Fruit fly (Drosophila melanogaster) whole organism, embryonic: ENCODE results near the gene CG4462.
A peak's percentile ranks its signal among the peaks of the same experiment; 100 is the strongest.

Experiments
- Ada2b ChIP-seq: fragments of 200-800 bp; sonication (Bioruptor generic); IDR thresholded peaks from 2 replicates; pipeline ENCODE4 v1.3.6; 2022; ENCODE audit warnings: missing biosample characterization, missing genetic modification characterization
- CG11093 ChIP-seq: fragments of 200-800 bp; sonication (Bioruptor generic); IDR thresholded peaks from 3 replicates; pipeline ENCODE4 v1.3.6; 2022; ENCODE audit warnings: missing biosample characterization, missing genetic modification characterization
- CG12299 ChIP-seq: fragments of 200-800 bp; sonication (Bioruptor generic); optimal IDR thresholded peaks from 2 replicates; lab custom pipeline; 2018; ENCODE audit warnings: missing biosample characterization, mild to moderate bottlenecking, missing genetic modification characterization
- CG13424 ChIP-seq: fragments of 200-800 bp; sonication (Bioruptor generic); optimal IDR thresholded peaks from 2 replicates; lab custom pipeline; 2019; ENCODE audit warnings: missing biosample characterization, mild to moderate bottlenecking, missing genetic modification characterization, moderate library complexity
- CG15269 ChIP-seq: fragments of 200-800 bp; sonication (Bioruptor generic); optimal IDR thresholded peaks from 2 replicates; lab custom pipeline; 2018; ENCODE audit warnings: missing biosample characterization, mild to moderate bottlenecking, missing genetic modification characterization, moderate library complexity
- CG1529 ChIP-seq: fragments of 200-800 bp; sonication (Bioruptor generic); optimal IDR thresholded peaks from 3 replicates; lab custom pipeline; 2018; ENCODE audit warnings: missing biosample characterization, missing genetic modification characterization
- CG17612 ChIP-seq: fragments of 200-800 bp; sonication (Bioruptor generic); IDR thresholded peaks from 2 replicates; pipeline ENCODE4 v1.3.6; 2022; ENCODE audit warnings: missing biosample characterization, missing genetic modification characterization
- CG18262 ChIP-seq: fragments of 200-800 bp; optimal IDR thresholded peaks from 3 replicates; lab custom pipeline; 2019; ENCODE audit warnings: missing biosample characterization, mild to moderate bottlenecking, missing genetic modification characterization, moderate library complexity
- CG18764 ChIP-seq: fragments of 200-800 bp; sonication (Bioruptor generic); optimal IDR thresholded peaks from 3 replicates; lab custom pipeline; 2016; ENCODE audit warnings: missing biosample characterization, missing genetic modification characterization
- CG2199 ChIP-seq: fragments of 200-800 bp; sonication (Bioruptor generic); IDR thresholded peaks from 3 replicates; pipeline ENCODE4 v1.3.6; 2022; ENCODE audit warnings: missing biosample characterization, missing genetic modification characterization
- CG2202 ChIP-seq: fragments of 200-800 bp; sonication (Bioruptor generic); optimal IDR thresholded peaks from 2 replicates; lab custom pipeline; 2018; ENCODE audit warnings: missing biosample characterization, mild to moderate bottlenecking, missing genetic modification characterization
- CG2889 ChIP-seq: fragments of 200-800 bp; sonication (Bioruptor generic); IDR thresholded peaks from 3 replicates; pipeline ENCODE4 v1.3.6; 2022; ENCODE audit warnings: missing biosample characterization, missing genetic modification characterization
- CG3407 ChIP-seq: fragments of 200-800 bp; sonication (Bioruptor generic); optimal IDR thresholded peaks from 2 replicates; lab custom pipeline; 2018; ENCODE audit warnings: missing biosample characterization, mild to moderate bottlenecking, missing genetic modification characterization
- CG34224 ChIP-seq: fragments of 200-800 bp; sonication (Bioruptor generic); IDR thresholded peaks from 3 replicates; pipeline ENCODE4 v1.3.6; 2022; ENCODE audit warnings: missing biosample characterization, missing genetic modification characterization; ENCODE audit not compliant: partially characterized antibody
- CG3726 ChIP-seq: fragments of 200-800 bp; sonication (Bioruptor generic); IDR thresholded peaks from 3 replicates; pipeline ENCODE4, ENCODE4 v1.3.6; 2022; ENCODE audit warnings: missing biosample characterization, missing genetic modification characterization
- CG42726 ChIP-seq: fragments of 200-800 bp; sonication (Bioruptor generic); IDR thresholded peaks from 2 replicates; pipeline ENCODE4 v1.3.6; 2022; ENCODE audit warnings: missing biosample characterization, missing genetic modification characterization; ENCODE audit not compliant: partially characterized antibody
- CG4820 ChIP-seq: fragments of 200-800 bp; sonication (Bioruptor generic); optimal IDR thresholded peaks from 3 replicates; lab custom pipeline; 2016; ENCODE audit warnings: missing biosample characterization, missing genetic modification characterization
- CG6689 ChIP-seq: fragments of 200-800 bp; sonication (Bioruptor generic); IDR thresholded peaks from 2 replicates; pipeline ENCODE4 v1.3.6; 2022; ENCODE audit warnings: missing biosample characterization, missing genetic modification characterization
- CG7839 ChIP-seq: fragments of 200-800 bp; sonication (Bioruptor generic); optimal IDR thresholded peaks from 3 replicates; lab custom pipeline; 2018; ENCODE audit warnings: missing biosample characterization, mild to moderate bottlenecking, missing genetic modification characterization, moderate library complexity
- CG8359 ChIP-seq: fragments of 200-800 bp; sonication (Bioruptor generic); optimal IDR thresholded peaks from 2 replicates; lab custom pipeline; 2017; ENCODE audit warnings: missing biosample characterization, mild to moderate bottlenecking, missing genetic modification characterization, borderline replicate concordance
- CG9609 ChIP-seq: fragments of 200-800 bp; sonication (Bioruptor generic); optimal IDR thresholded peaks from 3 replicates; lab custom pipeline; 2016; ENCODE audit warnings: missing biosample characterization, missing genetic modification characterization
- CG9817 ChIP-seq: fragments of 200-800 bp; sonication (Bioruptor generic); optimal IDR thresholded peaks from 2 replicates; lab custom pipeline; 2018; ENCODE audit warnings: missing biosample characterization, mild to moderate bottlenecking, missing genetic modification characterization, moderate library complexity
- CoRest ChIP-seq: fragments of 200-800 bp; sonication (Bioruptor generic); optimal IDR thresholded peaks from 3 replicates; lab custom pipeline; 2018; ENCODE audit warnings: missing biosample characterization, mild to moderate bottlenecking, missing genetic modification characterization, moderate library complexity
- D19B ChIP-seq: fragments of 200-800 bp; sonication (Bioruptor generic); optimal IDR thresholded peaks from 2 replicates; lab custom pipeline; 2017; ENCODE audit warnings: missing biosample characterization, mild to moderate bottlenecking, missing genetic modification characterization
- E2f2 ChIP-seq: fragments of 200-800 bp; sonication (Bioruptor generic); IDR thresholded peaks from 2 replicates; pipeline ENCODE4 v1.3.6; 2022; ENCODE audit warnings: missing biosample characterization, missing genetic modification characterization
- Ets65A ChIP-seq: fragments of 200-800 bp; sonication (Bioruptor generic); peaks from one replicate; lab custom pipeline; 2016; ENCODE audit warnings: missing biosample characterization, missing genetic modification characterization
- H15 ChIP-seq: fragments of 200-800 bp; sonication (Bioruptor generic); IDR thresholded peaks from 3 replicates; pipeline ENCODE4 v1.3.6; 2022; ENCODE audit warnings: missing biosample characterization, missing genetic modification characterization
- HLH4C ChIP-seq: fragments of 200-800 bp; sonication (Bioruptor generic); IDR thresholded peaks from 3 replicates; pipeline ENCODE4 v1.3.6; 2022; ENCODE audit warnings: missing biosample characterization, missing genetic modification characterization; ENCODE audit not compliant: partially characterized antibody
- Hmr ChIP-seq: fragments of 200-800 bp; sonication (Bioruptor generic); optimal IDR thresholded peaks from 3 replicates; lab custom pipeline; 2017; ENCODE audit warnings: mild to moderate bottlenecking, missing biosample characterization, missing genetic modification reagents, missing genetic modification characterization
- Jarid2 ChIP-seq: fragments of 200-800 bp; sonication (Bioruptor generic); optimal IDR thresholded peaks from 3 replicates; lab custom pipeline; 2017; ENCODE audit warnings: mild to moderate bottlenecking, missing biosample characterization, missing genetic modification reagents, missing genetic modification characterization
- Kr ChIP-seq: fragments of 200-800 bp; sonication (Bioruptor generic); optimal IDR thresholded peaks from 2 replicates; lab custom pipeline; 2017; ENCODE audit warnings: missing biosample characterization, mild to moderate bottlenecking, missing genetic modification characterization
- MTF-1 ChIP-seq: fragments of 200-800 bp; sonication (Bioruptor generic); optimal IDR thresholded peaks from 2 replicates; lab custom pipeline; 2018; ENCODE audit warnings: missing biosample characterization, mild to moderate bottlenecking, missing genetic modification characterization, borderline replicate concordance
- Poxn ChIP-seq: fragments of 200-800 bp; sonication (Bioruptor generic); IDR thresholded peaks from 2 replicates; pipeline ENCODE4 v1.3.6; 2022; ENCODE audit warnings: missing biosample characterization, missing genetic modification characterization
- Trl ChIP-seq, 3 experiments: fragments of >200 bp in 2 of 3; fragments of 200-800 bp in 1 of 3; sonication (Bioruptor generic) in 1 of 3; optimal IDR thresholded peaks; 2 replicates in 1 of 3; 3 replicates in 2 of 3; lab custom pipeline; 2016 to 2017; ENCODE audit warnings: missing biosample characterization in 1 of 3, missing genetic modification characterization in 1 of 3
- Usf ChIP-seq: fragments of 200-800 bp; sonication (Bioruptor generic); optimal IDR thresholded peaks from 2 replicates; lab custom pipeline; 2017; ENCODE audit warnings: missing genotype, missing biosample characterization, missing genetic modification characterization
- Xbp1 ChIP-seq: fragments of 200-800 bp; sonication (Bioruptor generic); optimal IDR thresholded peaks from 3 replicates; lab custom pipeline; 2016; ENCODE audit warnings: missing biosample characterization, mild to moderate bottlenecking, missing genetic modification characterization
- abd-A ChIP-seq: fragments of 200-800 bp; sonication (Bioruptor generic); optimal IDR thresholded peaks from 3 replicates; lab custom pipeline; 2019; ENCODE audit warnings: missing biosample characterization, mild to moderate bottlenecking, missing genetic modification characterization, moderate library complexity
- chm ChIP-seq: fragments of 200-800 bp; sonication (Bioruptor generic); IDR thresholded peaks from 2 replicates; pipeline ENCODE4 v1.3.6; 2022; ENCODE audit warnings: missing biosample characterization, missing genetic modification characterization
- dan ChIP-seq: fragments of 200-800 bp; sonication (Bioruptor generic); IDR thresholded peaks from 2 replicates; pipeline ENCODE4 v1.3.6; 2022; ENCODE audit warnings: missing biosample characterization, missing genetic modification characterization
- dm ChIP-seq: fragments of 200-800 bp; sonication (Bioruptor generic); optimal IDR thresholded peaks from 3 replicates; lab custom pipeline; 2016; ENCODE audit warnings: missing biosample characterization, missing genetic modification characterization
- dmrt99B ChIP-seq: fragments of 200-800 bp; sonication (Bioruptor generic); optimal IDR thresholded peaks from 2 replicates; lab custom pipeline; 2018; ENCODE audit warnings: missing biosample characterization, mild to moderate bottlenecking, missing genetic modification characterization, moderate library complexity
- fu2 ChIP-seq: fragments of 200-800 bp; sonication (Bioruptor generic); optimal IDR thresholded peaks from 2 replicates; lab custom pipeline; 2016; ENCODE audit warnings: missing biosample characterization, missing genetic modification characterization
- insv ChIP-seq, 2 experiments: fragments of 200-800 bp; sonication (Bioruptor generic); optimal IDR thresholded peaks; 3 replicates each; lab custom pipeline; 2016 to 2018; ENCODE audit warnings: missing biosample characterization in 2 of 2, missing genetic modification characterization in 2 of 2
- ken ChIP-seq: fragments of 200-800 bp; sonication (Bioruptor generic); IDR thresholded peaks from 3 replicates; pipeline ENCODE4 v1.3.6; 2022; ENCODE audit warnings: missing biosample characterization, missing genetic modification characterization
- nom ChIP-seq: fragments of 200-800 bp; sonication (Bioruptor generic); optimal IDR thresholded peaks from 2 replicates; lab custom pipeline; 2017; ENCODE audit warnings: missing biosample characterization, missing genetic modification characterization, mild to moderate bottlenecking, moderate library complexity, missing genetic modification reagents
- repo ChIP-seq: fragments of 200-800 bp; sonication (Bioruptor generic); optimal IDR thresholded peaks from 2 replicates; lab custom pipeline; 2016; ENCODE audit warnings: missing biosample characterization, missing genetic modification characterization
- sim ChIP-seq: fragments of 200-800 bp; sonication (Bioruptor generic); IDR thresholded peaks from 2 replicates; pipeline ENCODE4 v1.3.6; 2022; ENCODE audit warnings: missing biosample characterization, missing genetic modification characterization
- sqz ChIP-seq: fragments of 200-800 bp; sonication (Bioruptor generic); optimal IDR thresholded peaks from 3 replicates; lab custom pipeline; 2018; ENCODE audit warnings: missing biosample characterization, mild to moderate bottlenecking, missing genetic modification characterization
- zen ChIP-seq: fragments of 200-800 bp; sonication (Bioruptor generic); optimal IDR thresholded peaks from 3 replicates; lab custom pipeline; 2018; ENCODE audit warnings: missing biosample characterization, mild to moderate bottlenecking, missing genetic modification characterization, moderate library complexity

CG4462 gene

DNA sequence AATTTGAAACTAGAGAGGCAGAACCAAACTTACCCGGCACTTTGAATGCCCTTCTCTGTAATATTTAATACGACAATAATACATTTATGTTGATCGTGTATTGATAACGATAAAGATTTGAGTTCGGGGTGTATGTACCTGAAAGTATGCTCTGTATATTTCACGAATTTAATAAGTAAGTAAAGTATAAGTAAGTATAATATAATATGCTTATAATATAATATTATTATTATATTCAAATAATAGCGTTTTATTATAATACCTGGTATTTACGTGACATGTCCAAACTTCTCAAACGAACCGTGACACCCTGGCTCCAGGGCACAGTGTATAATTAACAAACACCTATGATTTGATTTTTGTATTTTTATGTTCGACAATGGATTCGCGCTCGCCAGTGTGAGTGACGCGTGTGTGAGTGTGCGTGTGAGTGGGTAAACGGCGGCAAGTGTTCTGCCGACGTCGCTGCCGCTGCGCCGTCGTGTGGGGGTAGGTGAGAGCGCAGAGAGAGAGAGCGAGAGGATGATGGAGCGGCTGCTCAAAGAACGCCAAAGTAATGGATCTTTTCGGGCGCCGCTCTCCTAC, 35.5 kb downstream of the CG4462 start (continued):
- peak; percentile 2 for TF ChIP-seq CG9609
- no peak for TF ChIP-seq ken (GFP tag; lab: Robert Waterston, UW)
- TF ChIP-seq CoRest = peak; percentile 86
- no peak for TF ChIP-seq HLH4C (GFP tag; lab: Robert Waterston, UW)
- no peak for TF ChIP-seq Ets65A (GFP tag; lab: Kevin White, UChicago)
- 0 out of 2 replicates have a peak, but pooled peaks have one; percentile 6 for TF ChIP-seq sim
- peak; percentile 58 for TF ChIP-seq Jarid2
- TF ChIP-seq CG15269 (tag; lab: Kevin White, UChicago) = peak; percentile 80
- peak; percentile 89 for TF ChIP-seq CG7839 (tag; lab: Kevin White, UChicago)
- TF ChIP-seq Hmr (GFP tag; lab: Kevin White, UChicago) = peak; percentile 87
- no peak for TF ChIP-seq nom
- peak; percentile 89 to 95 for TF ChIP-seq Trl (optimal IDR thresholded peaks at IDR 0.05; lab: Kevin White, UChicago)
- TF ChIP-seq Trl (GFP tag; optimal IDR thresholded peaks at IDR 0.05; lab: Kevin White, UChicago) = no peak
- 0 out of 2 replicates have a peak, but pooled peaks have one; percentile 54 for TF ChIP-seq CG6689 (GFP tag; lab: Robert Waterston, UW)
- TF ChIP-seq CG8359 (GFP tag; lab: Kevin White, UChicago) = peak; percentile 39
- peak; percentile 46; the same call in 1 of the 2 replicates for TF ChIP-seq E2f2 (GFP tag; lab: Robert Waterston, UW)
- TF ChIP-seq Xbp1 (GFP tag; lab: Kevin White, UChicago) = peak; percentile 59
- TF ChIP-seq dm (GFP tag; lab: Kevin White, UChicago) = no peak
- no peak for TF ChIP-seq CG17612 (GFP tag; lab: Robert Waterston, UW)
- peak; percentile 52 for TF ChIP-seq CG18764
- TF ChIP-seq zen (tag; lab: Kevin White, UChicago) = peak; percentile 40
- TF ChIP-seq CG2889 (GFP tag; lab: Robert Waterston, UW) = 0 out of 3 replicates have a peak, but pooled peaks have one; percentile 17
- TF ChIP-seq dmrt99B = peak; percentile 87
- TF ChIP-seq sqz (GFP tag; lab: Kevin White, UChicago) = peak; percentile 47
- no peak for TF ChIP-seq repo (GFP tag; lab: Kevin White, UChicago)
- TF ChIP-seq Kr (GFP tag; lab: Kevin White, UChicago) = no peak
- peak; percentile 64 for TF ChIP-seq CG18262
- no peak for TF ChIP-seq CG3407
- no peak for TF ChIP-seq Poxn (GFP tag; lab: Robert Waterston, UW)
- peak; percentile 23 for TF ChIP-seq MTF-1
- TF ChIP-seq CG11093 (GFP tag; lab: Robert Waterston, UW) = 0 out of 3 replicates have a peak, but pooled peaks have one; percentile 35
- TF ChIP-seq insv (GFP tag; optimal IDR thresholded peaks at IDR 0.05; lab: Kevin White, UChicago) = no peak
- TF ChIP-seq CG2199 = no peak
- TF ChIP-seq H15 (GFP tag; lab: Robert Waterston, UW) = no peak
- TF ChIP-seq CG9817 = peak; percentile 73
- TF ChIP-seq CG12299 (tag; lab: Kevin White, UChicago) = peak; percentile 45
- TF ChIP-seq chm (GFP tag; lab: Robert Waterston, UW) = 0 out of 2 replicates have a peak, but pooled peaks have one; percentile 25
- no peak for TF ChIP-seq CG3726 (GFP tag; lab: Robert Waterston, UW)
- TF ChIP-seq CG2202 (tag; lab: Kevin White, UChicago) = peak; percentile 3
- peak; percentile 41 for TF ChIP-seq Usf (GFP tag; lab: Kevin White, UChicago)
- peak; percentile 48 for TF ChIP-seq CG4820 (GFP tag; lab: Kevin White, UChicago)
- TF ChIP-seq Ada2b (GFP tag; lab: Robert Waterston, UW) = peak; percentile 55; the same call in 1 of the 2 replicates
- TF ChIP-seq D19B (GFP tag; lab: Kevin White, UChicago) = peak; percentile 82
- no peak for TF ChIP-seq CG42726 (GFP tag; lab: Robert Waterston, UW)
- no peak for TF ChIP-seq fu2 (GFP tag; lab: Kevin White, UChicago)
- no peak for TF ChIP-seq dan (GFP tag; lab: Robert Waterston, UW)
- TF ChIP-seq CG13424 (tag; lab: Kevin White, UChicago) = peak; percentile 74
- TF ChIP-seq CG34224 (GFP tag; lab: Robert Waterston, UW) = no peak; the same call in 2 of the 3 replicates
- peak; percentile 24 for TF ChIP-seq CG1529 (GFP tag; lab: Kevin White, UChicago)
- peak; percentile 43 for TF ChIP-seq abd-A (tag; lab: Kevin White, UChicago)
